Fruit fly (Drosophila melanogaster) whole organism, embryonic: ENCODE measurements around the gene mib1.

Experiments
- Antp ChIP-seq: fragments of 200-800 bp; sonication (Bioruptor generic); optimal IDR thresholded peaks from 3 replicates; lab custom pipeline; 2016; ENCODE audit warnings: missing biosample characterization, missing genetic modification characterization
- Atf-2 ChIP-seq: fragments of 200-800 bp; sonication (Bioruptor generic); optimal IDR thresholded peaks from 2 replicates; lab custom pipeline; 2016; ENCODE audit warnings: missing biosample characterization, missing genetic modification characterization
- Bgb ChIP-seq: fragments of 200-800 bp; sonication (Bioruptor generic); IDR thresholded peaks from 2 replicates; pipeline ENCODE4 v1.3.6; 2022; ENCODE audit warnings: missing biosample characterization, missing genetic modification characterization; ENCODE audit not compliant: partially characterized antibody
- CG10209 ChIP-seq: fragments of 200-800 bp; sonication (Bioruptor generic); optimal IDR thresholded peaks from 3 replicates; lab custom pipeline; 2017; ENCODE audit warnings: missing biosample characterization, mild to moderate bottlenecking, missing genetic modification characterization, missing genetic modification reagents
- CG10543 ChIP-seq: fragments of 200-800 bp; sonication (Bioruptor generic); optimal IDR thresholded peaks from 3 replicates; lab custom pipeline; 2017; ENCODE audit warnings: missing biosample characterization, mild to moderate bottlenecking, missing genetic modification characterization, moderate library complexity
- CG14014 ChIP-seq: fragments of 200-800 bp; sonication (Bioruptor generic); IDR thresholded peaks from 2 replicates; pipeline ENCODE4 v1.3.6; 2022; ENCODE audit warnings: missing biosample characterization, missing genetic modification characterization
- CG14050 ChIP-seq: fragments of 200-800 bp; sonication (Bioruptor generic); IDR thresholded peaks from 3 replicates; pipeline ENCODE4 v1.3.6; 2022; ENCODE audit warnings: missing biosample characterization, missing genetic modification characterization
- CG1603 ChIP-seq: fragments of 200-800 bp; sonication (Bioruptor generic); optimal IDR thresholded peaks from 2 replicates; lab custom pipeline; 2019; ENCODE audit warnings: missing biosample characterization, mild to moderate bottlenecking, missing genetic modification characterization, moderate library complexity
- CG31388 ChIP-seq: fragments of 200-800 bp; sonication (Bioruptor generic); optimal IDR thresholded peaks from 2 replicates; lab custom pipeline; 2016; ENCODE audit warnings: missing biosample characterization, missing genetic modification characterization
- CG31441 ChIP-seq: fragments of 200-800 bp; sonication (Bioruptor generic); IDR thresholded peaks from 2 replicates; pipeline ENCODE4 v1.3.6; 2022; ENCODE audit warnings: missing biosample characterization, missing genetic modification characterization
- CG3838 ChIP-seq: fragments of 200-800 bp; sonication (Bioruptor generic); optimal IDR thresholded peaks from 3 replicates; lab custom pipeline; 2016; ENCODE audit warnings: missing biosample characterization, missing genetic modification characterization
- CG42726 ChIP-seq: fragments of 200-800 bp; sonication (Bioruptor generic); IDR thresholded peaks from 2 replicates; pipeline ENCODE4 v1.3.6; 2022; ENCODE audit warnings: missing biosample characterization, missing genetic modification characterization; ENCODE audit not compliant: partially characterized antibody
- CG6654 ChIP-seq: fragments of 200-800 bp; sonication (Bioruptor generic); optimal IDR thresholded peaks from 2 replicates; lab custom pipeline; 2017; ENCODE audit warnings: missing biosample characterization, mild to moderate bottlenecking, missing genetic modification characterization
- CG9437 ChIP-seq: fragments of 200-800 bp; sonication (Bioruptor generic); optimal IDR thresholded peaks from 2 replicates; lab custom pipeline; 2018; ENCODE audit warnings: missing biosample characterization, mild to moderate bottlenecking, missing genetic modification characterization
- Dad ChIP-seq: fragments of 200-800 bp; sonication (Bioruptor generic); optimal IDR thresholded peaks from 3 replicates; lab custom pipeline; 2016; ENCODE audit warnings: missing biosample characterization, missing genetic modification characterization
- Doc3 ChIP-seq: fragments of 200-800 bp; sonication (Bioruptor generic); IDR thresholded peaks from 3 replicates; pipeline ENCODE4 v1.3.6; 2022; ENCODE audit warnings: missing biosample characterization, missing genetic modification characterization; ENCODE audit not compliant: partially characterized antibody
- HLH4C ChIP-seq: fragments of 200-800 bp; sonication (Bioruptor generic); IDR thresholded peaks from 3 replicates; pipeline ENCODE4 v1.3.6; 2022; ENCODE audit warnings: missing biosample characterization, missing genetic modification characterization; ENCODE audit not compliant: partially characterized antibody
- Hand ChIP-seq: fragments of 200-800 bp; sonication (Bioruptor generic); optimal IDR thresholded peaks from 2 replicates; lab custom pipeline; 2017; ENCODE audit warnings: mild to moderate bottlenecking, missing biosample characterization, missing genetic modification reagents, missing genetic modification characterization
- HmgZ ChIP-seq: fragments of 200-800 bp; sonication (Bioruptor generic); optimal IDR thresholded peaks from 2 replicates; lab custom pipeline; 2018; ENCODE audit warnings: missing biosample characterization, mild to moderate bottlenecking, missing genetic modification characterization
- Hmr ChIP-seq: fragments of 200-800 bp; sonication (Bioruptor generic); optimal IDR thresholded peaks from 3 replicates; lab custom pipeline; 2017; ENCODE audit warnings: mild to moderate bottlenecking, missing biosample characterization, missing genetic modification reagents, missing genetic modification characterization
- Lim3 ChIP-seq: fragments of 200-800 bp; sonication (Bioruptor generic); IDR thresholded peaks from 2 replicates; pipeline ENCODE4 v1.3.6; 2022; ENCODE audit warnings: missing biosample characterization, missing genetic modification characterization
- Mad ChIP-seq: fragments of 200-800 bp; sonication (Bioruptor generic); optimal IDR thresholded peaks from 2 replicates; lab custom pipeline; 2016; ENCODE audit warnings: missing biosample characterization, missing genetic modification characterization
- Meics ChIP-seq: fragments of 200-800 bp; sonication (Bioruptor generic); optimal IDR thresholded peaks from 2 replicates; lab custom pipeline; 2017; ENCODE audit warnings: missing biosample characterization, mild to moderate bottlenecking, missing genetic modification characterization
- Six4 ChIP-seq: fragments of 200-800 bp; sonication (Bioruptor generic); optimal IDR thresholded peaks from 2 replicates; lab custom pipeline; 2016; ENCODE audit warnings: missing biosample characterization, missing genetic modification characterization
- ab ChIP-seq: fragments of 200-800 bp; sonication (Bioruptor generic); optimal IDR thresholded peaks from 2 replicates; lab custom pipeline; 2016; ENCODE audit warnings: missing biosample characterization, missing genetic modification characterization
- ash1 ChIP-seq: fragments of 200-800 bp; sonication (Bioruptor generic); optimal IDR thresholded peaks from 2 replicates; lab custom pipeline; 2018; ENCODE audit warnings: missing biosample characterization, mild to moderate bottlenecking, missing genetic modification characterization
- bab2 ChIP-seq: fragments of 200-800 bp; sonication (Bioruptor generic); optimal IDR thresholded peaks from 2 replicates; lab custom pipeline; 2016; ENCODE audit warnings: missing biosample characterization, missing genetic modification characterization
- chn ChIP-seq: fragments of 200-800 bp; sonication (Bioruptor generic); optimal IDR thresholded peaks from 2 replicates; lab custom pipeline; 2016; ENCODE audit warnings: missing biosample characterization, missing genetic modification characterization
- crp ChIP-seq, 2 experiments: fragments of 200-800 bp; sonication (Bioruptor generic); optimal IDR thresholded peaks; 2 replicates in 1 of 2; 3 replicates in 1 of 2; lab custom pipeline; 2017; ENCODE audit warnings: missing biosample characterization in 2 of 2, missing genetic modification characterization in 2 of 2, mild to moderate bottlenecking in 1 of 2, moderate library complexity in 1 of 2
- hkb ChIP-seq, 2 experiments: fragments of 200-800 bp in 1 of 2; fragments of >200 bp in 1 of 2; sonication (Bioruptor generic) in 1 of 2; IDR thresholded peaks in 1 of 2; optimal IDR thresholded peaks in 1 of 2; 2 replicates each; pipeline versions ENCODE4 v1.3.6 to Lab custom; 2017 to 2022; ENCODE audit warnings: missing biosample characterization in 1 of 2, missing genetic modification characterization in 1 of 2
- hth ChIP-seq: fragments of >200 bp; optimal IDR thresholded peaks from 2 replicates; lab custom pipeline; 2017; ENCODE audit warnings: inconsistent platforms
- inv ChIP-seq: fragments of 200-800 bp; sonication (Bioruptor generic); IDR thresholded peaks from 2 replicates; pipeline ENCODE4 v1.3.6; 2022; ENCODE audit warnings: missing biosample characterization, missing genetic modification characterization; ENCODE audit not compliant: partially characterized antibody
- jigr1 ChIP-seq: fragments of 200-800 bp; sonication (Bioruptor generic); IDR thresholded peaks from 3 replicates; pipeline ENCODE4 v1.3.6; 2022; ENCODE audit warnings: missing biosample characterization, missing genetic modification characterization
- jing ChIP-seq: fragments of 200-800 bp; sonication (Bioruptor generic); optimal IDR thresholded peaks from 2 replicates; lab custom pipeline; 2018; ENCODE audit warnings: missing biosample characterization, mild to moderate bottlenecking, missing genetic modification characterization
- nom ChIP-seq: fragments of 200-800 bp; sonication (Bioruptor generic); optimal IDR thresholded peaks from 2 replicates; lab custom pipeline; 2017; ENCODE audit warnings: missing biosample characterization, missing genetic modification characterization, mild to moderate bottlenecking, moderate library complexity, missing genetic modification reagents
- pho ChIP-seq: fragments of 200-800 bp; sonication (Bioruptor generic); optimal IDR thresholded peaks from 2 replicates; lab custom pipeline; 2016; ENCODE audit warnings: missing biosample characterization, missing genetic modification characterization
- salm ChIP-seq: fragments of 200-800 bp; sonication (Bioruptor generic); optimal IDR thresholded peaks from 2 replicates; lab custom pipeline; 2018; ENCODE audit warnings: missing biosample characterization, mild to moderate bottlenecking, missing genetic modification characterization
- schlank ChIP-seq: fragments of 200-800 bp; sonication (Bioruptor generic); optimal IDR thresholded peaks from 2 replicates; lab custom pipeline; 2018; ENCODE audit warnings: missing biosample characterization, mild to moderate bottlenecking, missing genetic modification characterization
- sqz ChIP-seq: fragments of 200-800 bp; sonication (Bioruptor generic); optimal IDR thresholded peaks from 3 replicates; lab custom pipeline; 2018; ENCODE audit warnings: missing biosample characterization, mild to moderate bottlenecking, missing genetic modification characterization
- sug ChIP-seq: fragments of 200-800 bp; optimal IDR thresholded peaks from 2 replicates; lab custom pipeline; 2019; ENCODE audit warnings: missing biosample characterization, mild to moderate bottlenecking, missing genetic modification characterization, moderate library complexity
- tin ChIP-seq: fragments of 200-800 bp; sonication (Bioruptor generic); optimal IDR thresholded peaks from 3 replicates; lab custom pipeline; 2016; ENCODE audit warnings: missing biosample characterization, missing genetic modification characterization
- trh ChIP-seq: fragments of 200-800 bp; sonication (Bioruptor generic); optimal IDR thresholded peaks from 2 replicates; lab custom pipeline; 2016; ENCODE audit warnings: missing biosample characterization, missing genetic modification characterization
- wor ChIP-seq: fragments of 200-800 bp; sonication (Bioruptor generic); IDR thresholded peaks from 2 replicates; pipeline ENCODE4 v1.3.6; 2022; ENCODE audit warnings: missing biosample characterization, missing genetic modification characterization

The mib1 gene

dm6 chr3L:16004401-16005237 lies 7.0 kb downstream of the mib1 start, which contains the start of the genes hzg and mRpS31 (continued):
- TF ChIP-seq bab2 (GFP tag; lab: Kevin White, UChicago) (no peak), ash1 (GFP tag; lab: Kevin White, UChicago) (no peak), jigr1 (GFP tag; lab: Robert Waterston, UW) (no peak), sqz (GFP tag; lab: Kevin White, UChicago) (peak; percentile 65), Mad (GFP tag; lab: Kevin White, UChicago) (no peak), HLH4C (GFP tag; lab: Robert Waterston, UW) (no peak), CG1603 (tag; lab: Kevin White, UChicago) (no peak), wor (GFP tag; lab: Robert Waterston, UW) (no peak), Hand (GFP tag; lab: Kevin White, UChicago) (no peak), Meics (GFP tag; lab: Kevin White, UChicago) (peak; percentile 25), CG10543 (GFP tag; lab: Kevin White, UChicago) (no peak), nom (peak; percentile 88), schlank (tag; lab: Kevin White, UChicago) (no peak), sug (tag; lab: Kevin White, UChicago) (peak; percentile 67), pho (GFP tag; lab: Kevin White, UChicago) (peak; percentile 60), CG42726 (no peak; the same call in 1 of the 2 replicates), Hmr (GFP tag; lab: Kevin White, UChicago) (peak; percentile 64), CG31388 (GFP tag; lab: Kevin White, UChicago) (no peak), CG14014 (GFP tag; lab: Robert Waterston, UW) (no peak), CG31441 (peak; percentile 66; the same call in 1 of the 2 replicates), salm (no peak), crp (GFP tag; optimal IDR thresholded peaks at IDR 0.05; lab: Kevin White, UChicago) (no peak), CG10209 (peak; percentile 34), hkb (optimal IDR thresholded peaks at IDR 0.05; lab: Kevin White, UChicago) (no peak), hkb (GFP tag; IDR thresholded peaks at IDR 0.05; lab: Robert Waterston, UW) (no peak), Doc3 (GFP tag; lab: Robert Waterston, UW) (no peak), tin (GFP tag; lab: Kevin White, UChicago) (peak; percentile 55), chn (peak; percentile 46), Bgb (GFP tag; lab: Robert Waterston, UW) (peak; percentile 25; the same call in 1 of the 2 replicates), Dad (GFP tag; lab: Kevin White, UChicago) (no peak), trh (GFP tag; lab: Kevin White, UChicago) (no peak), Antp (GFP tag; lab: Kevin White, UChicago) (peak; percentile 44), CG6654 (GFP tag; lab: Kevin White, UChicago) (no peak), Six4 (peak; percentile 52), hth (lab: Kevin White, UChicago) (no peak), ab (no peak), Atf-2 (GFP tag; lab: Kevin White, UChicago) (peak; percentile 58), Lim3 (no peak), CG9437 (GFP tag; lab: Kevin White, UChicago) (peak; percentile 23), CG3838 (GFP tag; lab: Kevin White, UChicago) (peak; percentile 32), CG14050 (GFP tag; lab: Robert Waterston, UW) (no peak), jing (GFP tag; lab: Kevin White, UChicago) (no peak), inv (GFP tag; lab: Robert Waterston, UW) (no peak), HmgZ (tag; lab: Kevin White, UChicago) (peak; percentile 47)
